Worm (Caenorhabditis elegans): ENCODE data around the gene B0228.8.

DNA sequence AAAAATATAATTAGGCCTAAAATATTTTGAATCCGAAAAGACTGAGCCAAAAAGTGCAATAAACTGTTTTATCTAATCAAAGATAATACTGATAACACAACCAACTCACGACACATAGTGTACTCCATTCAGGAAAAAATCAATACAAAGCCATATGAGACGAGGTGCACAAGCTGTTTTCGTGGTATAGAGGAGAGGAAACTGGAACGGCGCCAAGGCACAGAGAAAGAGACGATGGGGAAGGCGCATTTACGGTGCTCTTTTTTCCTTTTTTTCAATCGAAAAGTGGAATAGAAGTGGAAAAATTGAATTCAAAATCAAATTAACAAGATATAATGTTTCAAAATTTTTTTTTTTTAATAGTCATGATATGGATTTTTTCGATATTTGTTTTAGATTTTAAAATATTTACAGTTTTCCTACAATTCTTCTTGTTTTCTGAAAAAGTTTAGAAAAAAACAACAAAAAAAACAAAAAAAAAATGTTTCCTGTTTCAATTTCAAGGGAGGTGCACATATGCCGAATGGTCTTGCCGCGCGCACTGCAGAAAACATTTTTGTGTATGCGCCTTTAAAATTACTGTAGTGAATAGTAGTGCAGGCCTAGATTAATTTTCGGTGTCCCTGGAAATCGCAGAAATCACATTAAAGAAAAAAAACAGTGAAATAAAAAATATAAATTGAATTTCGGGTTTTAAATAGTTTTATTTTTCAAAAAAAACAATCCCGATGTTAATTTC, 2.8 kb downstream of the B0228.8 start, which contains the start of gene B0228.7:
- no peak for TF ChIP-seq lim-6 (tag; optimal IDR thresholded peaks at IDR 0.05)
- TF ChIP-seq rnt-1 (tag; optimal IDR thresholded peaks at IDR 0.05): no peak
- no peak for TF ChIP-seq pax-1 (tag; optimal IDR thresholded peaks at IDR 0.05)
- TF ChIP-seq ceh-18 (tag; optimal IDR thresholded peaks at IDR 0.05): no peak
- no peak for TF ChIP-seq ceh-6 (GFP tag; optimal IDR thresholded peaks at IDR 0.05)
- TF ChIP-seq ama-1 (optimal IDR thresholded peaks at IDR 0.05): no peak
- TF ChIP-seq ceh-31 (tag; optimal IDR thresholded peaks at IDR 0.05): no peak
- no peak for TF ChIP-seq nhr-11 (tag; optimal IDR thresholded peaks at IDR 0.05)
- no peak for TF ChIP-seq ceh-14 (tag; optimal IDR thresholded peaks at IDR 0.05)
- no peak for TF ChIP-seq sdc-2 (tag; optimal IDR thresholded peaks at IDR 0.05)

Data from whole organism, late embryonic.